Worm (Caenorhabditis elegans) whole organism, L1 larva: ENCODE measurements around the gene C02F4.4.

Experiments used
- C04F5.9 ChIP-seq: sonication (generic microtip); optimal IDR thresholded peaks from 2 replicates; lab custom pipeline; 2016; ENCODE audit warnings: missing genetic modification characterization, missing compliant biosample characterization
- C34B4.2 ChIP-seq: sonication (generic microtip); optimal IDR thresholded peaks from 2 replicates; lab custom pipeline; 2017; ENCODE audit warnings: mild to moderate bottlenecking, missing genetic modification characterization, missing compliant biosample characterization
- aha-1 ChIP-seq: fragments of 150-350 bp; optimal IDR thresholded peaks from 2 replicates; lab custom pipeline; 2014; ENCODE audit warnings: missing biosample characterization, missing genetic modification characterization
- aly-2 ChIP-seq: fragments of 150-350 bp; optimal IDR thresholded peaks from 2 replicates; lab custom pipeline; 2014; ENCODE audit warnings: missing biosample characterization, missing genetic modification characterization
- ama-1 ChIP-seq: fragments of 150-350 bp; optimal IDR thresholded peaks from 2 replicates; lab custom pipeline; 2014
- blmp-1 ChIP-seq: fragments of 150-350 bp; optimal IDR thresholded peaks from 2 replicates; lab custom pipeline; 2014; ENCODE audit warnings: missing biosample characterization, missing genetic modification characterization
- ceh-63 ChIP-seq: fragments of 200-800 bp; sonication (Bioruptor generic); optimal IDR thresholded peaks from 2 replicates; lab custom pipeline; 2018; ENCODE audit warnings: mild to moderate bottlenecking, missing genetic modification characterization, missing compliant biosample characterization
- ceh-8 ChIP-seq: fragments of 200-800 bp; sonication (Bioruptor generic); optimal IDR thresholded peaks from 2 replicates; lab custom pipeline; 2018; ENCODE audit warnings: mild to moderate bottlenecking, missing genetic modification characterization, moderate library complexity, missing compliant biosample characterization
- ceh-82 ChIP-seq, 3 experiments: fragments of 150-350 bp in 1 of 3; sonication (generic microtip) in 2 of 3; optimal IDR thresholded peaks; 2 replicates each; lab custom pipeline; 2014 to 2017; ENCODE audit warnings: missing biosample characterization in 3 of 3, missing genetic modification characterization in 3 of 3
- ceh-88 ChIP-seq: fragments of 200-800 bp; sonication (Bioruptor generic); IDR thresholded peaks from 2 replicates; pipeline ENCODE4 v1.3.6; 2022; ENCODE audit warnings: missing genetic modification characterization, missing compliant biosample characterization
- ceh-90 ChIP-seq: sonication (generic microtip); optimal IDR thresholded peaks from 2 replicates; lab custom pipeline; 2016; ENCODE audit warnings: missing genetic modification characterization, missing compliant biosample characterization
- ces-1 ChIP-seq: fragments of 150-350 bp; optimal IDR thresholded peaks from 2 replicates; lab custom pipeline; 2014; ENCODE audit warnings: missing biosample characterization, missing genetic modification reagents, missing genetic modification characterization
- dpl-1 ChIP-seq, 3 experiments: fragments of 150-350 bp in 2 of 3; sonication (generic microtip) in 1 of 3; optimal IDR thresholded peaks; 2 replicates each; lab custom pipeline; 2014 to 2017; ENCODE audit warnings: missing biosample characterization in 3 of 3, missing genetic modification characterization in 3 of 3, missing genetic modification reagents in 3 of 3
- dsc-1 ChIP-seq: sonication (generic microtip); optimal IDR thresholded peaks from 2 replicates; lab custom pipeline; 2016; ENCODE audit warnings: mild to moderate bottlenecking, missing genetic modification characterization, missing compliant biosample characterization
- egl-13 ChIP-seq: sonication (generic microtip); optimal IDR thresholded peaks from 2 replicates; lab custom pipeline; 2016; ENCODE audit warnings: missing genotype, missing genetic modification reagents, missing genetic modification characterization, missing compliant biosample characterization
- elt-3 ChIP-seq, 6 experiments: fragments of 150-350 bp in 1 of 6; sonication (generic microtip); optimal IDR thresholded peaks; 2 replicates each; lab custom pipeline; 2017 to 2018; ENCODE audit warnings: missing biosample characterization in 6 of 6, missing genetic modification characterization in 6 of 6, inconsistent platforms in 1 of 6
- fkh-10 ChIP-seq: sonication (generic microtip); optimal IDR thresholded peaks from 2 replicates; lab custom pipeline; 2017; ENCODE audit warnings: missing biosample characterization, missing genetic modification reagents, missing genetic modification characterization
- fkh-4 ChIP-seq: sonication (generic microtip); optimal IDR thresholded peaks from 2 replicates; lab custom pipeline; 2016; ENCODE audit warnings: missing compliant biosample characterization, missing genetic modification characterization, borderline replicate concordance
- fkh-8 ChIP-seq: sonication (generic microtip); optimal IDR thresholded peaks from 2 replicates; lab custom pipeline; 2016; ENCODE audit warnings: mild to moderate bottlenecking, missing genetic modification characterization, missing compliant biosample characterization
- fos-1 ChIP-seq: fragments of 150-350 bp; optimal IDR thresholded peaks from 2 replicates; lab custom pipeline; 2014; ENCODE audit warnings: missing biosample characterization, missing genetic modification characterization
- hlh-4 ChIP-seq: sonication (generic microtip); optimal IDR thresholded peaks from 2 replicates; lab custom pipeline; 2016; ENCODE audit warnings: mild to moderate bottlenecking, missing genetic modification characterization, missing compliant biosample characterization
- hpl-2 ChIP-seq: fragments of 150-350 bp; optimal IDR thresholded peaks from 2 replicates; lab custom pipeline; 2014; ENCODE audit warnings: missing biosample characterization, missing genetic modification reagents, missing genetic modification characterization
- lin-13 ChIP-seq: fragments of 150-350 bp; optimal IDR thresholded peaks from 2 replicates; lab custom pipeline; 2014; ENCODE audit warnings: missing biosample characterization, missing genetic modification reagents, missing genetic modification characterization
- lin-14 ChIP-seq: fragments of 200-800 bp; sonication (Bioruptor generic); optimal IDR thresholded peaks from 2 replicates; lab custom pipeline; 2018; ENCODE audit warnings: mild to moderate bottlenecking, missing genetic modification characterization, moderate library complexity, missing compliant biosample characterization
- lin-15B ChIP-seq: fragments of 150-350 bp; sonication (generic microtip); optimal IDR thresholded peaks from 3 replicates; lab custom pipeline; 2014; ENCODE audit warnings: missing biosample characterization, missing genetic modification characterization
- lin-35 ChIP-seq, 2 experiments: fragments of 150-350 bp; optimal IDR thresholded peaks; 2 replicates each; lab custom pipeline; 2014; ENCODE audit warnings: missing biosample characterization in 2 of 2, missing genetic modification characterization in 2 of 2, missing genetic modification reagents in 2 of 2
- lsy-2 ChIP-seq, 2 experiments: fragments of 150-350 bp; optimal IDR thresholded peaks; 2 replicates each; lab custom pipeline; 2014; ENCODE audit warnings: missing biosample characterization in 2 of 2, missing genetic modification characterization in 2 of 2
- mab-9 ChIP-seq: fragments of 200-800 bp; sonication (Bioruptor generic); IDR thresholded peaks from 2 replicates; pipeline ENCODE4 v1.3.6; 2022; ENCODE audit warnings: missing genetic modification reagents, missing genetic modification characterization, missing compliant biosample characterization
- mdl-1 ChIP-seq, 2 experiments: fragments of 150-350 bp; optimal IDR thresholded peaks; 2 replicates each; lab custom pipeline; 2014 to 2017; ENCODE audit warnings: missing biosample characterization in 2 of 2, missing genetic modification characterization in 2 of 2, inconsistent platforms in 1 of 2
- mef-2 ChIP-seq: fragments of 150-350 bp; optimal IDR thresholded peaks from 2 replicates; lab custom pipeline; 2014; ENCODE audit warnings: missing biosample characterization, missing genetic modification characterization
- nhr-12 ChIP-seq: sonication (generic microtip); optimal IDR thresholded peaks from 2 replicates; lab custom pipeline; 2017; ENCODE audit warnings: missing biosample characterization, missing genetic modification characterization
- nhr-19 ChIP-seq: fragments of 200-800 bp; sonication (Bioruptor generic); conservative IDR thresholded peaks from 2 replicates; pipeline ENCODE4 v1.3.6; 2022; ENCODE audit warnings: missing genetic modification characterization, missing compliant biosample characterization
- nhr-20 ChIP-seq: sonication (generic microtip); optimal IDR thresholded peaks from 2 replicates; lab custom pipeline; 2016; ENCODE audit warnings: mild to moderate bottlenecking, missing genetic modification characterization, missing compliant biosample characterization
- nhr-237 ChIP-seq: fragments of 150-350 bp; optimal IDR thresholded peaks from 2 replicates; lab custom pipeline; 2014; ENCODE audit warnings: missing biosample characterization, missing genetic modification characterization
- nhr-28 ChIP-seq: fragments of 150-350 bp; optimal IDR thresholded peaks from 2 replicates; lab custom pipeline; 2014; ENCODE audit warnings: missing biosample characterization, missing genetic modification characterization
- nhr-47 ChIP-seq: sonication (generic microtip); optimal IDR thresholded peaks from 2 replicates; lab custom pipeline; 2016; ENCODE audit warnings: mild to moderate bottlenecking, missing genetic modification characterization, moderate library complexity, missing compliant biosample characterization
- nhr-71 ChIP-seq: sonication (generic microtip); optimal IDR thresholded peaks from 2 replicates; lab custom pipeline; 2016; ENCODE audit warnings: mild to moderate bottlenecking, missing genetic modification characterization, moderate library complexity, missing compliant biosample characterization
- nhr-84 ChIP-seq: sonication (generic microtip); optimal IDR thresholded peaks from 2 replicates; lab custom pipeline; 2017; ENCODE audit warnings: missing biosample characterization, missing genetic modification characterization
- nhr-90 ChIP-seq: sonication (generic microtip); optimal IDR thresholded peaks from 2 replicates; lab custom pipeline; 2016; ENCODE audit warnings: mild to moderate bottlenecking, missing genetic modification characterization, missing compliant biosample characterization; ENCODE audit not compliant: poor library complexity
- pag-3 ChIP-seq: sonication (generic microtip); optimal IDR thresholded peaks from 2 replicates; lab custom pipeline; 2017; ENCODE audit warnings: missing genetic modification characterization, mild to moderate bottlenecking, missing compliant biosample characterization, antibody characterized with exemption, borderline replicate concordance; ENCODE audit not compliant: insufficient read depth
- pax-3 ChIP-seq: fragments of 200-800 bp; sonication (Bioruptor generic); optimal IDR thresholded peaks from 2 replicates; lab custom pipeline; 2018; ENCODE audit warnings: mild to moderate bottlenecking, missing genetic modification characterization, moderate library complexity, missing compliant biosample characterization
- snu-23 ChIP-seq: sonication (generic microtip); optimal IDR thresholded peaks from 2 replicates; lab custom pipeline; 2016; ENCODE audit warnings: missing genetic modification characterization, missing compliant biosample characterization
- swsn-7 ChIP-seq: sonication (generic microtip); optimal IDR thresholded peaks from 2 replicates; lab custom pipeline; 2016; ENCODE audit warnings: missing genetic modification characterization, missing compliant biosample characterization
- tbx-2 ChIP-seq: sonication (generic microtip); optimal IDR thresholded peaks from 2 replicates; lab custom pipeline; 2016; ENCODE audit warnings: missing genetic modification characterization, missing compliant biosample characterization
- unc-30 ChIP-seq: sonication (generic microtip); optimal IDR thresholded peaks from 2 replicates; lab custom pipeline; 2017; ENCODE audit warnings: missing biosample characterization, missing genetic modification characterization
- unc-62 ChIP-seq: fragments of 150-350 bp; optimal IDR thresholded peaks from 2 replicates; lab custom pipeline; 2014; ENCODE audit warnings: missing biosample characterization, missing genetic modification reagents, missing genetic modification characterization
- unc-86 ChIP-seq: sonication (generic microtip); optimal IDR thresholded peaks from 2 replicates; lab custom pipeline; 2016; ENCODE audit warnings: missing genetic modification characterization, missing compliant biosample characterization
- vab-15 ChIP-seq: sonication (generic microtip); optimal IDR thresholded peaks from 2 replicates; lab custom pipeline; 2017; ENCODE audit warnings: missing genotype, mild to moderate bottlenecking, missing genetic modification characterization, missing compliant biosample characterization
- xbp-1 ChIP-seq: sonication (generic microtip); optimal IDR thresholded peaks from 2 replicates; lab custom pipeline; 2016; ENCODE audit warnings: missing genetic modification characterization, missing compliant biosample characterization
- zag-1 ChIP-seq: fragments of 150-350 bp; optimal IDR thresholded peaks from 2 replicates; lab custom pipeline; 2014; ENCODE audit warnings: missing biosample characterization, missing genetic modification characterization
- zip-4 ChIP-seq: fragments of 200-800 bp; sonication (Bioruptor generic); optimal IDR thresholded peaks from 2 replicates; lab custom pipeline; 2018; ENCODE audit warnings: mild to moderate bottlenecking, missing genetic modification characterization, moderate library complexity, missing compliant biosample characterization

C02F4.4 gene

ce11 chrIV:10507586-10507985 lies 7.4 kb downstream of the C02F4.4 start:
- peak; percentile 88 for TF ChIP-seq lin-14 (GFP tag; lab: Kevin White, UChicago)
- TF ChIP-seq unc-30 (tag; lab: Kevin White, UChicago) = no peak
- no peak for TF ChIP-seq ama-1
- TF ChIP-seq fos-1 = no peak
- TF ChIP-seq fkh-4 (tag; lab: Kevin White, UChicago) = no peak
- TF ChIP-seq fkh-10 (GFP tag; lab: Kevin White, UChicago) = peak; percentile 86
- peak; percentile 68 for TF ChIP-seq nhr-47
- TF ChIP-seq hlh-4 = no peak
- TF ChIP-seq ceh-88 (GFP tag; lab: Robert Waterston, UW) = no peak
- peak in 1 of 3 experiments; percentile 8 for TF ChIP-seq ceh-82 (tag; optimal IDR thresholded peaks at IDR 0.05; lab: Kevin White, UChicago)
- TF ChIP-seq vab-15 (tag; lab: Kevin White, UChicago) = no peak
- no peak for TF ChIP-seq aly-2 (tag; lab: Kevin White, UChicago)
- TF ChIP-seq swsn-7 (tag; lab: Kevin White, UChicago) = peak; percentile 45
- no peak for TF ChIP-seq ceh-63 (GFP tag; lab: Kevin White, UChicago)
- TF ChIP-seq lin-13 (GFP tag; lab: Kevin White, UChicago) = no peak
- TF ChIP-seq unc-62 (GFP tag; lab: Kevin White, UChicago) = no peak
- no peak for TF ChIP-seq nhr-19 (GFP tag; lab: Robert Waterston, UW)
- no peak for TF ChIP-seq mdl-1 (tag; optimal IDR thresholded peaks at IDR 0.05; lab: Kevin White, UChicago)
- peak; percentile 73 for TF ChIP-seq nhr-71 (tag; lab: Kevin White, UChicago)
- TF ChIP-seq hpl-2 (GFP tag; lab: Kevin White, UChicago) = no peak
- TF ChIP-seq lin-35 (GFP tag; optimal IDR thresholded peaks at IDR 0.05; lab: Kevin White, UChicago) = peak in 1 of 2 experiments; percentile 18
- TF ChIP-seq tbx-2 = peak; percentile 32
- peak; percentile 87 for TF ChIP-seq egl-13 (tag; lab: Kevin White, UChicago)
- TF ChIP-seq C34B4.2 = no peak
- no peak for TF ChIP-seq C04F5.9 (tag; lab: Kevin White, UChicago)
- no peak for TF ChIP-seq nhr-84 (tag; lab: Kevin White, UChicago)
- peak; percentile 26 for TF ChIP-seq dsc-1 (tag; lab: Kevin White, UChicago)
- TF ChIP-seq fkh-8 = peak; percentile 77
- no peak for TF ChIP-seq mab-9 (GFP tag; lab: Robert Waterston, UW)
- TF ChIP-seq snu-23 = peak; percentile 29
- TF ChIP-seq ceh-90 (tag; lab: Kevin White, UChicago) = no peak
- TF ChIP-seq nhr-90 (tag; lab: Kevin White, UChicago) = no peak
- TF ChIP-seq lin-15B = no peak
- peak in 1 of 2 experiments; percentile 1 for TF ChIP-seq lsy-2 (tag; optimal IDR thresholded peaks at IDR 0.05; lab: Kevin White, UChicago)
- TF ChIP-seq nhr-12 = no peak
- peak; percentile 58 for TF ChIP-seq mef-2 (tag; lab: Kevin White, UChicago)
- TF ChIP-seq xbp-1 (tag; lab: Kevin White, UChicago) = peak; percentile 22
- TF ChIP-seq ceh-8 (GFP tag; lab: Kevin White, UChicago) = no peak
- peak; percentile 93 for TF ChIP-seq unc-86 (tag; lab: Kevin White, UChicago)
- TF ChIP-seq zag-1 (tag; lab: Kevin White, UChicago) = no peak

- no peak for TF ChIP-seq ama-1
- TF ChIP-seq blmp-1 (tag; lab: Kevin White, UChicago) = no peak
- peak; percentile 80 for TF ChIP-seq fkh-8
- TF ChIP-seq nhr-20 (tag; lab: Kevin White, UChicago) = no peak
- no peak for TF ChIP-seq pag-3
- no peak for TF ChIP-seq nhr-237
- TF ChIP-seq zip-4 (GFP tag; lab: Kevin White, UChicago) = no peak
- no peak for TF ChIP-seq ces-1
- no peak for TF ChIP-seq elt-3 (tag; optimal IDR thresholded peaks at IDR 0.05; lab: Kevin White, UChicago)
- TF ChIP-seq hlh-4 = no peak
- TF ChIP-seq nhr-71 (tag; lab: Kevin White, UChicago) = peak; percentile 45
- no peak for TF ChIP-seq unc-86 (tag; lab: Kevin White, UChicago)
- peak; percentile 24 for TF ChIP-seq pax-3 (tag; lab: Kevin White, UChicago)
- no peak for TF ChIP-seq aly-2 (tag; lab: Kevin White, UChicago)
- TF ChIP-seq lin-35 (GFP tag; optimal IDR thresholded peaks at IDR 0.05; lab: Kevin White, UChicago) = no peak
- TF ChIP-seq nhr-90 (tag; lab: Kevin White, UChicago) = no peak
- no peak for TF ChIP-seq aha-1 (tag; lab: Kevin White, UChicago)
- peak; percentile 42 for TF ChIP-seq nhr-47
- TF ChIP-seq hpl-2 (GFP tag; lab: Kevin White, UChicago) = no peak
- no peak for TF ChIP-seq lin-13 (GFP tag; lab: Kevin White, UChicago)
- no peak for TF ChIP-seq mef-2 (tag; lab: Kevin White, UChicago)
- no peak for TF ChIP-seq ceh-8 (GFP tag; lab: Kevin White, UChicago)
- no peak for TF ChIP-seq dpl-1 (GFP tag; optimal IDR thresholded peaks at IDR 0.05; lab: Kevin White, UChicago)
- no peak for TF ChIP-seq nhr-28
These were observed 9.0 kb downstream of the C02F4.4 start for ce11 chrIV:10506016-10506415.
